Fruit fly (Drosophila melanogaster): ENCODE results near the gene CG8132.

CG8132 gene

dm6 chr3R:9394385-9395042 lies 6.8 kb upstream of the CG8132 start, which contains the start of gene FER (continued):
- TF ChIP-seq CG10209 (GFP tag; optimal IDR thresholded peaks at IDR 0.05) (peak; percentile 18), ci (GFP tag; IDR thresholded peaks at IDR 0.05) (peak; percentile 85), CG11398 (GFP tag; optimal IDR thresholded peaks at IDR 0.05) (peak; percentile 15), CG12744 (GFP tag; optimal IDR thresholded peaks at IDR 0.05) (peak; percentile 11), wek (GFP tag; optimal IDR thresholded peaks at IDR 0.05) (peak; percentile 63), CG14667 (GFP tag; IDR thresholded peaks at IDR 0.05) (no peak), CTCF (GFP tag; optimal IDR thresholded peaks at IDR 0.05) (no peak), ato (GFP tag; IDR thresholded peaks at IDR 0.05; ENCODE audit: partially characterized antibody) (peak; percentile 68; the same call in 1 of the 2 replicates), Stat92E (GFP tag; optimal IDR thresholded peaks at IDR 0.05) (peak in 1 of 3 experiments; percentile 71), sqz (GFP tag; optimal IDR thresholded peaks at IDR 0.05) (peak; percentile 26), inv (GFP tag; IDR thresholded peaks at IDR 0.05; ENCODE audit: partially characterized antibody) (peak; percentile 37; the same call in 1 of the 2 replicates), CG33213 (GFP tag; optimal IDR thresholded peaks at IDR 0.05) (peak; percentile 34), schlank (tag; optimal IDR thresholded peaks at IDR 0.05) (peak; percentile 40), twi (tag; optimal IDR thresholded peaks at IDR 0.05) (no peak), CHES-1-like (GFP tag; optimal IDR thresholded peaks at IDR 0.05) (peak; percentile 53), fd64A (GFP tag; optimal IDR thresholded peaks at IDR 0.05) (peak; percentile 41), Dref (GFP tag; IDR thresholded peaks at IDR 0.05) (no peak), CG18011 (GFP tag; optimal IDR thresholded peaks at IDR 0.05) (no peak), ranshi (GFP tag; IDR thresholded peaks at IDR 0.05) (peak; percentile 8; the same call in 1 of the 2 replicates), CG4854 (GFP tag; optimal IDR thresholded peaks at IDR 0.05) (peak; percentile 10), pfk (GFP tag; optimal IDR thresholded peaks at IDR 0.05) (peak; percentile 57), CG7745 (tag; optimal IDR thresholded peaks at IDR 0.05) (no peak), unpg (GFP tag; optimal IDR thresholded peaks at IDR 0.05) (no peak), kah (GFP tag; optimal IDR thresholded peaks at IDR 0.05) (peak; percentile 63), CG8388 (GFP tag; optimal IDR thresholded peaks at IDR 0.05) (peak; percentile 29), ash1 (GFP tag; optimal IDR thresholded peaks at IDR 0.05) (peak; percentile 61), Atf6 (GFP tag; IDR thresholded peaks at IDR 0.05) (peak; percentile 46), HLHmδ (GFP tag; optimal IDR thresholded peaks at IDR 0.05) (peak; percentile 76), NK7.1 (GFP tag; optimal IDR thresholded peaks at IDR 0.05) (peak; percentile 5), seq (GFP tag; IDR thresholded peaks at IDR 0.05) (no peak; the same call in 1 of the 2 replicates), mld (GFP tag; IDR thresholded peaks at IDR 0.05; ENCODE audit: partially characterized antibody) (0 out of 3 replicates have a peak, but pooled peaks have one; percentile 59), CG13894 (tag; optimal IDR thresholded peaks at IDR 0.05) (peak; percentile 80), CG16863 (GFP tag; optimal IDR thresholded peaks at IDR 0.05) (peak; percentile 31), CG3281 (GFP tag; optimal IDR thresholded peaks at IDR 0.05) (peak; percentile 23), Opbp (GFP tag; IDR thresholded peaks at IDR 0.05; ENCODE audit: partially characterized antibody) (peak; percentile 70), Jarid2 (GFP tag; optimal IDR thresholded peaks at IDR 0.05) (peak; percentile 100), unc-4 (GFP tag; IDR thresholded peaks at IDR 0.05; ENCODE audit: partially characterized antibody) (peak; percentile 55), Sox100B (GFP tag; optimal IDR thresholded peaks at IDR 0.05) (no peak), Trl (optimal IDR thresholded peaks at IDR 0.05) (peak; percentile 84 to 87), Trl (GFP tag; optimal IDR thresholded peaks at IDR 0.05) (peak; percentile 70), CG17328 (GFP tag; IDR thresholded peaks at IDR 0.05) (0 out of 2 replicates have a peak, but pooled peaks have one; percentile 9), CG34376 (GFP tag; optimal IDR thresholded peaks at IDR 0.05) (peak; percentile 76), CG12299 (tag; optimal IDR thresholded peaks at IDR 0.05) (peak; percentile 38), CG12769 (tag; optimal IDR thresholded peaks at IDR 0.05) (peak; percentile 73), CG13424 (tag; optimal IDR thresholded peaks at IDR 0.05) (peak; percentile 0), CG15696 (tag; optimal IDR thresholded peaks at IDR 0.05) (no peak), bowl (GFP tag; IDR thresholded peaks at IDR 0.05) (0 out of 2 replicates have a peak, but pooled peaks have one; percentile 22), CG13296 (GFP tag; optimal IDR thresholded peaks at IDR 0.05) (peak; percentile 49)
